Fruit fly (Drosophila melanogaster) whole organism, embryonic: Measurements from ENCODE around the gene Gnpat.

ENCODE experiments used
- Antp ChIP-seq: fragments of 200-800 bp; sonication (Bioruptor generic); optimal IDR thresholded peaks from 3 replicates; lab custom pipeline; 2016; ENCODE audit warnings: missing biosample characterization, missing genetic modification characterization
- CG10431 ChIP-seq: fragments of 200-800 bp; sonication (Bioruptor generic); optimal IDR thresholded peaks from 3 replicates; lab custom pipeline; 2018; ENCODE audit warnings: missing biosample characterization, mild to moderate bottlenecking, missing genetic modification characterization
- CG11085 ChIP-seq: fragments of 200-800 bp; sonication (Bioruptor generic); IDR thresholded peaks from 2 replicates; pipeline ENCODE4 v1.3.6; 2022; ENCODE audit warnings: missing biosample characterization, missing genetic modification characterization
- CG12391 ChIP-seq: fragments of 200-800 bp; sonication (Bioruptor generic); optimal IDR thresholded peaks from 3 replicates; lab custom pipeline; 2018; ENCODE audit warnings: missing biosample characterization, mild to moderate bottlenecking, missing genetic modification characterization, moderate library complexity
- CG13296 ChIP-seq: fragments of 200-800 bp; sonication (Bioruptor generic); optimal IDR thresholded peaks from 3 replicates; lab custom pipeline; 2018; ENCODE audit warnings: missing biosample characterization, mild to moderate bottlenecking, missing genetic modification characterization
- CG14441 ChIP-seq: fragments of 200-800 bp; sonication (Bioruptor generic); IDR thresholded peaks from 2 replicates; pipeline ENCODE4 v1.3.6; 2022; ENCODE audit warnings: missing biosample characterization, missing genetic modification characterization
- CG16813 ChIP-seq: fragments of 200-800 bp; sonication (Bioruptor generic); IDR thresholded peaks from 3 replicates; pipeline ENCODE4 v1.3.6; 2022; ENCODE audit warnings: missing biosample characterization, missing genetic modification characterization; ENCODE audit not compliant: partially characterized antibody
- CG17802 ChIP-seq: fragments of 200-800 bp; sonication (Bioruptor generic); optimal IDR thresholded peaks from 2 replicates; lab custom pipeline; 2018; ENCODE audit warnings: missing biosample characterization, mild to moderate bottlenecking, missing genetic modification characterization, moderate library complexity
- CG30403 ChIP-seq: fragments of 200-800 bp; sonication (Bioruptor generic); optimal IDR thresholded peaks from 3 replicates; lab custom pipeline; 2016; ENCODE audit warnings: missing biosample characterization, missing genetic modification characterization
- CG3163 ChIP-seq: fragments of 200-800 bp; sonication (Bioruptor generic); optimal IDR thresholded peaks from 3 replicates; lab custom pipeline; 2016; ENCODE audit warnings: missing biosample characterization, missing genetic modification characterization
- CG4404 ChIP-seq: fragments of 200-800 bp; sonication (Bioruptor generic); IDR thresholded peaks from 2 replicates; pipeline ENCODE4 v1.3.6; 2022; ENCODE audit warnings: missing biosample characterization, missing genetic modification characterization
- CG6765 ChIP-seq: fragments of 200-800 bp; sonication (Bioruptor generic); optimal IDR thresholded peaks from 3 replicates; lab custom pipeline; 2017; ENCODE audit warnings: missing biosample characterization, mild to moderate bottlenecking, missing genetic modification characterization
- CG8290 ChIP-seq, 3 experiments: fragments of 200-800 bp; sonication (Bioruptor generic); optimal IDR thresholded peaks; 2 replicates each; lab custom pipeline; 2016 to 2019; ENCODE audit warnings: missing biosample characterization in 3 of 3, missing genetic modification characterization in 3 of 3, mild to moderate bottlenecking in 2 of 3, moderate library complexity in 1 of 3
- CG9876 ChIP-seq: fragments of 200-800 bp; sonication (Bioruptor generic); optimal IDR thresholded peaks from 2 replicates; lab custom pipeline; 2016; ENCODE audit warnings: missing biosample characterization, missing genetic modification characterization
- D ChIP-seq, 2 experiments: fragments of 200-800 bp in 1 of 2; fragments of >200 bp in 1 of 2; sonication (Bioruptor generic) in 1 of 2; optimal IDR thresholded peaks; 2 replicates in 1 of 2; 3 replicates in 1 of 2; lab custom pipeline; 2017; ENCODE audit warnings: mild to moderate bottlenecking in 1 of 2, missing biosample characterization in 1 of 2, missing genetic modification characterization in 1 of 2, missing genetic modification reagents in 1 of 2
- D19A ChIP-seq: fragments of 200-800 bp; optimal IDR thresholded peaks from 3 replicates; lab custom pipeline; 2019; ENCODE audit warnings: missing biosample characterization, mild to moderate bottlenecking, missing genetic modification characterization, moderate library complexity
- Dbx ChIP-seq: fragments of 200-800 bp; sonication (Bioruptor generic); IDR thresholded peaks from 3 replicates; pipeline ENCODE4 v1.3.6; 2022; ENCODE audit warnings: missing biosample characterization, missing genetic modification characterization
- Dp ChIP-seq: fragments of 200-800 bp; sonication (Bioruptor generic); optimal IDR thresholded peaks from 2 replicates; lab custom pipeline; 2018; ENCODE audit warnings: missing biosample characterization, mild to moderate bottlenecking, missing genetic modification characterization, moderate library complexity
- HLH54F ChIP-seq: fragments of 200-800 bp; sonication (Bioruptor generic); optimal IDR thresholded peaks from 3 replicates; lab custom pipeline; 2016; ENCODE audit warnings: missing biosample characterization, missing genetic modification characterization
- NC2β ChIP-seq: fragments of 200-800 bp; sonication (Bioruptor generic); optimal IDR thresholded peaks from 2 replicates; lab custom pipeline; 2016; ENCODE audit warnings: missing biosample characterization, missing genetic modification characterization
- Neu2 ChIP-seq: fragments of 200-800 bp; sonication (Bioruptor generic); optimal IDR thresholded peaks from 3 replicates; lab custom pipeline; 2016; ENCODE audit warnings: missing biosample characterization, missing genetic modification characterization, borderline replicate concordance
- Nf-YB ChIP-seq: fragments of 200-800 bp; sonication (Bioruptor generic); optimal IDR thresholded peaks from 3 replicates; lab custom pipeline; 2019; ENCODE audit warnings: missing biosample characterization, mild to moderate bottlenecking, missing genetic modification characterization, moderate library complexity
- Ravus ChIP-seq: fragments of 200-800 bp; sonication (Bioruptor generic); IDR thresholded peaks from 2 replicates; pipeline ENCODE4 v1.3.6; 2022; ENCODE audit warnings: missing biosample characterization, missing genetic modification characterization
- Scr ChIP-seq: fragments of 200-800 bp; sonication (Bioruptor generic); IDR thresholded peaks from 2 replicates; pipeline ENCODE4 v1.3.6; 2022; ENCODE audit warnings: missing biosample characterization, missing genetic modification characterization; ENCODE audit not compliant: partially characterized antibody
- Sox100B ChIP-seq: fragments of 200-800 bp; sonication (Bioruptor generic); optimal IDR thresholded peaks from 3 replicates; lab custom pipeline; 2018; ENCODE audit warnings: missing biosample characterization, mild to moderate bottlenecking, missing genetic modification characterization
- Usf ChIP-seq: fragments of 200-800 bp; sonication (Bioruptor generic); optimal IDR thresholded peaks from 2 replicates; lab custom pipeline; 2017; ENCODE audit warnings: missing genotype, missing biosample characterization, missing genetic modification characterization
- YL-1 ChIP-seq: fragments of 200-800 bp; sonication (Bioruptor generic); optimal IDR thresholded peaks from 3 replicates; lab custom pipeline; 2017; ENCODE audit warnings: missing biosample characterization, mild to moderate bottlenecking, missing genetic modification characterization
- bcd ChIP-seq: fragments of 200-800 bp; sonication (Bioruptor generic); optimal IDR thresholded peaks from 2 replicates; lab custom pipeline; 2017; ENCODE audit warnings: missing biosample characterization, mild to moderate bottlenecking, missing genetic modification characterization
- chn ChIP-seq: fragments of 200-800 bp; sonication (Bioruptor generic); optimal IDR thresholded peaks from 2 replicates; lab custom pipeline; 2016; ENCODE audit warnings: missing biosample characterization, missing genetic modification characterization
- ci ChIP-seq: fragments of 200-800 bp; sonication (Bioruptor generic); IDR thresholded peaks from 3 replicates; pipeline ENCODE4 v1.3.6; 2022; ENCODE audit warnings: missing biosample characterization, missing genetic modification characterization
- da ChIP-seq: fragments of 200-800 bp; sonication (Bioruptor generic); optimal IDR thresholded peaks from 2 replicates; lab custom pipeline; 2016; ENCODE audit warnings: missing biosample characterization, missing genetic modification characterization
- dimm ChIP-seq: fragments of 200-800 bp; sonication (Bioruptor generic); IDR thresholded peaks from 2 replicates; pipeline ENCODE4 v1.3.6; 2022; ENCODE audit warnings: missing biosample characterization, missing genetic modification characterization
- gt ChIP-seq: fragments of 200-800 bp; sonication (Bioruptor generic); IDR thresholded peaks from 2 replicates; pipeline ENCODE4 v1.3.6; 2022; ENCODE audit warnings: missing biosample characterization, missing genetic modification characterization
- h ChIP-seq: fragments of >200 bp; optimal IDR thresholded peaks from 2 replicates; lab custom pipeline; 2017
- ham ChIP-seq: fragments of 200-800 bp; sonication (Bioruptor generic); IDR thresholded peaks from 2 replicates; pipeline ENCODE4 v1.3.6; 2022; ENCODE audit warnings: missing biosample characterization, missing genetic modification characterization
- hbn ChIP-seq: fragments of 200-800 bp; sonication (Bioruptor generic); IDR thresholded peaks from 2 replicates; pipeline ENCODE4 v1.3.6; 2022; ENCODE audit warnings: missing biosample characterization, missing genetic modification characterization; ENCODE audit not compliant: partially characterized antibody
- jigr1 ChIP-seq: fragments of 200-800 bp; sonication (Bioruptor generic); IDR thresholded peaks from 3 replicates; pipeline ENCODE4 v1.3.6; 2022; ENCODE audit warnings: missing biosample characterization, missing genetic modification characterization
- lilli ChIP-seq: fragments of 200-800 bp; sonication (Bioruptor generic); optimal IDR thresholded peaks from 3 replicates; lab custom pipeline; 2016; ENCODE audit warnings: missing biosample characterization, missing genetic modification characterization
- maf-S ChIP-seq: fragments of 200-800 bp; sonication (Bioruptor generic); optimal IDR thresholded peaks from 2 replicates; lab custom pipeline; 2016; ENCODE audit warnings: missing biosample characterization, missing genetic modification characterization
- pzg ChIP-seq: fragments of 200-800 bp; sonication (Bioruptor generic); optimal IDR thresholded peaks from 3 replicates; lab custom pipeline; 2018; ENCODE audit warnings: missing biosample characterization, mild to moderate bottlenecking, missing genetic modification characterization, moderate library complexity
- ro ChIP-seq: fragments of 200-800 bp; sonication (Bioruptor generic); IDR thresholded peaks from 2 replicates; pipeline ENCODE4 v1.3.6; 2022; ENCODE audit warnings: missing biosample characterization, missing genetic modification characterization
- row ChIP-seq: fragments of 200-800 bp; sonication (Bioruptor generic); IDR thresholded peaks from 3 replicates; pipeline ENCODE4 v1.3.6; 2022; ENCODE audit warnings: missing biosample characterization, missing genetic modification characterization
- sens-2 ChIP-seq: fragments of 200-800 bp; sonication (Bioruptor generic); IDR thresholded peaks from 2 replicates; pipeline ENCODE4 v1.3.6; 2022; ENCODE audit warnings: missing biosample characterization, missing genetic modification characterization
- sna ChIP-seq: fragments of 200-800 bp; sonication (Bioruptor generic); IDR thresholded peaks from 2 replicates; pipeline ENCODE4 v1.3.6; 2022; ENCODE audit warnings: missing biosample characterization, missing genetic modification characterization; ENCODE audit not compliant: partially characterized antibody
- tap ChIP-seq: fragments of 200-800 bp; optimal IDR thresholded peaks from 3 replicates; lab custom pipeline; 2019; ENCODE audit warnings: missing biosample characterization, mild to moderate bottlenecking, missing genetic modification characterization, moderate library complexity
- tna ChIP-seq: fragments of 200-800 bp; sonication (Bioruptor generic); IDR thresholded peaks from 2 replicates; pipeline ENCODE4 v1.3.6; 2022; ENCODE audit warnings: missing biosample characterization, missing genetic modification characterization; ENCODE audit not compliant: partially characterized antibody
- unc-4 ChIP-seq: fragments of 200-800 bp; sonication (Bioruptor generic); IDR thresholded peaks from 2 replicates; pipeline ENCODE4 v1.3.6; 2022; ENCODE audit warnings: missing biosample characterization, missing genetic modification characterization; ENCODE audit not compliant: partially characterized antibody
- vnd ChIP-seq: fragments of 200-800 bp; sonication (Bioruptor generic); IDR thresholded peaks from 3 replicates; pipeline ENCODE4 v1.3.6; 2022; ENCODE audit warnings: missing biosample characterization, missing genetic modification characterization; ENCODE audit not compliant: partially characterized antibody
- yki ChIP-seq: fragments of >200 bp; optimal IDR thresholded peaks from 3 replicates; lab custom pipeline; 2018

The Gnpat gene

dm6 chr3R:25482463-25483173 is 8.1 kb downstream of the Gnpat start, which contains the start of the genes XNP, CG42488 and CG5116 (continued):
- no peak for TF ChIP-seq Usf
- TF ChIP-seq sens-2 (GFP tag; lab: Robert Waterston, UW) = no peak
- peak; percentile 76 for TF ChIP-seq lilli
- TF ChIP-seq CG6765 (GFP tag; lab: Kevin White, UChicago) = peak; percentile 3
- TF ChIP-seq tap (tag; lab: Kevin White, UChicago) = no peak
- TF ChIP-seq D19A (tag; lab: Kevin White, UChicago) = no peak
- no peak for TF ChIP-seq NC2β (GFP tag; lab: Kevin White, UChicago)
- peak; percentile 43 for TF ChIP-seq HLH54F (GFP tag; lab: Kevin White, UChicago)
- no peak for TF ChIP-seq ro
- peak; percentile 88 for TF ChIP-seq YL-1
- peak; percentile 99 for TF ChIP-seq Scr
- peak; percentile 99 for TF ChIP-seq unc-4
- TF ChIP-seq CG11085 (GFP tag; lab: Robert Waterston, UW) = no peak
- peak; percentile 99 for TF ChIP-seq sna
- peak; percentile 30 for TF ChIP-seq CG13296 (GFP tag; lab: Kevin White, UChicago)
- TF ChIP-seq CG4404 (GFP tag; lab: Robert Waterston, UW) = no peak; the same call in 1 of the 2 replicates
- no peak for TF ChIP-seq CG10431 (GFP tag; lab: Kevin White, UChicago)
- TF ChIP-seq CG9876 (GFP tag; lab: Kevin White, UChicago) = no peak
- TF ChIP-seq Nf-YB (GFP tag; lab: Kevin White, UChicago) = peak; percentile 61
- TF ChIP-seq yki = no peak
- no peak for TF ChIP-seq Sox100B (GFP tag; lab: Kevin White, UChicago)
- no peak for TF ChIP-seq dimm (GFP tag; lab: Robert Waterston, UW)
- TF ChIP-seq Neu2 (GFP tag; lab: Kevin White, UChicago) = no peak
- peak; percentile 12; the same call in 1 of the 3 replicates for TF ChIP-seq ci (GFP tag; lab: Robert Waterston, UW)
- TF ChIP-seq vnd (GFP tag; lab: Robert Waterston, UW) = peak; percentile 99
- TF ChIP-seq Ravus (GFP tag; lab: Robert Waterston, UW) = no peak
- TF ChIP-seq CG12391 (tag; lab: Kevin White, UChicago) = peak; percentile 68
- peak; percentile 70; the same call in 1 of the 3 replicates for TF ChIP-seq Dbx (GFP tag; lab: Robert Waterston, UW)
- TF ChIP-seq row = peak; percentile 94
- TF ChIP-seq ham (GFP tag; lab: Robert Waterston, UW) = no peak
- TF ChIP-seq CG8290 (GFP tag; optimal IDR thresholded peaks at IDR 0.05; lab: Kevin White, UChicago) = no peak
- no peak for TF ChIP-seq CG8290 (tag; optimal IDR thresholded peaks at IDR 0.05; lab: Kevin White, UChicago)
- no peak for TF ChIP-seq CG17802
- TF ChIP-seq CG30403 (GFP tag; lab: Kevin White, UChicago) = peak; percentile 63
- TF ChIP-seq jigr1 (GFP tag; lab: Robert Waterston, UW) = no peak
- TF ChIP-seq CG16813 (GFP tag; lab: Robert Waterston, UW) = peak; percentile 99
- TF ChIP-seq D (optimal IDR thresholded peaks at IDR 0.05; lab: Kevin White, UChicago) = no peak
- no peak for TF ChIP-seq D (GFP tag; optimal IDR thresholded peaks at IDR 0.05; lab: Kevin White, UChicago)
- peak; percentile 98 for TF ChIP-seq hbn (GFP tag; lab: Robert Waterston, UW)
- peak; percentile 43 for TF ChIP-seq Dp (GFP tag; lab: Kevin White, UChicago)
- no peak for TF ChIP-seq maf-S (GFP tag; lab: Kevin White, UChicago)
- peak; percentile 37 for TF ChIP-seq bcd (GFP tag; lab: Kevin White, UChicago)
- peak; percentile 72 for TF ChIP-seq pzg
- peak; percentile 93 for TF ChIP-seq tna (GFP tag; lab: Robert Waterston, UW)
- TF ChIP-seq CG14441 = 0 out of 2 replicates have a peak, but pooled peaks have one; percentile 24
- TF ChIP-seq gt (GFP tag; lab: Robert Waterston, UW) = no peak
- peak; percentile 40 for TF ChIP-seq chn (GFP tag; lab: Kevin White, UChicago)
- no peak for TF ChIP-seq da (GFP tag; lab: Kevin White, UChicago)
- no peak for TF ChIP-seq Antp (GFP tag; lab: Kevin White, UChicago)
- no peak for TF ChIP-seq h (lab: Kevin White, UChicago)
- peak; percentile 7 for TF ChIP-seq CG3163 (GFP tag; lab: Kevin White, UChicago)
